Fruit fly (Drosophila melanogaster) whole organism, adult: ENCODE measurements around the gene TwdlM.

Source experiments
- CG11617 ChIP-seq: fragments of 200-800 bp; sonication (Bioruptor generic); optimal IDR thresholded peaks from 2 replicates; lab custom pipeline; 2017; ENCODE audit warnings: mild to moderate bottlenecking, missing biosample characterization, missing genetic modification reagents, missing genetic modification characterization
- CG14711 ChIP-seq: fragments of 200-800 bp; sonication (Bioruptor generic); optimal IDR thresholded peaks from 2 replicates; lab custom pipeline; 2018; ENCODE audit warnings: missing biosample characterization, mild to moderate bottlenecking, missing genetic modification characterization, moderate library complexity
- CG7045 ChIP-seq: fragments of 200-800 bp; sonication (Bioruptor generic); optimal IDR thresholded peaks from 2 replicates; lab custom pipeline; 2017; ENCODE audit warnings: missing biosample characterization, mild to moderate bottlenecking, missing genetic modification characterization
- CG7101 ChIP-seq: fragments of 200-800 bp; sonication (Bioruptor generic); optimal IDR thresholded peaks from 2 replicates; lab custom pipeline; 2018; ENCODE audit warnings: missing biosample characterization, mild to moderate bottlenecking, missing genetic modification characterization, moderate library complexity
- Crg-1 ChIP-seq: fragments of 200-800 bp; sonication (Bioruptor generic); optimal IDR thresholded peaks from 2 replicates; lab custom pipeline; 2016; ENCODE audit warnings: missing biosample characterization, missing genetic modification characterization
- Hr96 ChIP-seq: fragments of 200-800 bp; sonication (Bioruptor generic); optimal IDR thresholded peaks from 2 replicates; lab custom pipeline; 2016; ENCODE audit warnings: missing biosample characterization, missing genetic modification characterization
- Mnt ChIP-seq: fragments of 200-800 bp; sonication (Bioruptor generic); optimal IDR thresholded peaks from 2 replicates; lab custom pipeline; 2016; ENCODE audit warnings: missing biosample characterization, mild to moderate bottlenecking, missing genetic modification characterization
- cic ChIP-seq: fragments of 200-800 bp; sonication (Bioruptor generic); optimal IDR thresholded peaks from 2 replicates; lab custom pipeline; 2017; ENCODE audit warnings: missing biosample characterization, mild to moderate bottlenecking, missing genetic modification characterization, moderate library complexity
- kay ChIP-seq: fragments of 200-800 bp; sonication (Bioruptor generic); peaks from one replicate; lab custom pipeline; 2016; ENCODE audit warnings: missing biosample characterization, missing genetic modification characterization, borderline replicate concordance
- pad ChIP-seq: fragments of 200-800 bp; sonication (Bioruptor generic); optimal IDR thresholded peaks from 3 replicates; lab custom pipeline; 2017; ENCODE audit warnings: missing biosample characterization, missing genetic modification characterization, mild to moderate bottlenecking, moderate library complexity, missing genetic modification reagents
- tj ChIP-seq: fragments of 200-800 bp; sonication (Bioruptor generic); optimal IDR thresholded peaks from 3 replicates; lab custom pipeline; 2017; ENCODE audit warnings: missing biosample characterization, mild to moderate bottlenecking, missing genetic modification characterization, moderate library complexity

dm6 chr3R:26625552-26625951, 6.6 kb downstream of the TwdlM start, which contains the start of gene TwdlL:
- TF ChIP-seq Hr96 (GFP tag; lab: Kevin White, UChicago) (no peak), CG14711 (tag; lab: Kevin White, UChicago) (no peak), kay (no peak), pad (no peak), Mnt (GFP tag; lab: Kevin White, UChicago) (no peak), CG7101 (tag; lab: Kevin White, UChicago) (no peak), Crg-1 (GFP tag; lab: Kevin White, UChicago) (no peak), cic (no peak), CG7045 (GFP tag; lab: Kevin White, UChicago) (no peak), tj (GFP tag; lab: Kevin White, UChicago) (no peak), CG11617 (GFP tag; lab: Kevin White, UChicago) (no peak)
